Worm (Caenorhabditis elegans) whole organism, L3 larva: ENCODE results near the gene pho-6.

Experiments used
- ceh-82 ChIP-seq: fragments of 150-350 bp; optimal IDR thresholded peaks from 2 replicates; lab custom pipeline; 2014; ENCODE audit warnings: missing biosample characterization, missing genetic modification characterization
- fkh-10 ChIP-seq: sonication (generic microtip); optimal IDR thresholded peaks from 2 replicates; lab custom pipeline; 2017; ENCODE audit warnings: missing biosample characterization, missing genetic modification reagents, missing genetic modification characterization
- lsy-12 ChIP-seq: sonication (generic microtip); optimal IDR thresholded peaks from 2 replicates; lab custom pipeline; 2016; ENCODE audit warnings: mild to moderate bottlenecking, missing genetic modification characterization, missing compliant biosample characterization
- unc-39 ChIP-seq: sonication (generic microtip); optimal IDR thresholded peaks from 4 replicates; lab custom pipeline; 2017; ENCODE audit warnings: missing biosample characterization, missing genetic modification characterization

DNA sequence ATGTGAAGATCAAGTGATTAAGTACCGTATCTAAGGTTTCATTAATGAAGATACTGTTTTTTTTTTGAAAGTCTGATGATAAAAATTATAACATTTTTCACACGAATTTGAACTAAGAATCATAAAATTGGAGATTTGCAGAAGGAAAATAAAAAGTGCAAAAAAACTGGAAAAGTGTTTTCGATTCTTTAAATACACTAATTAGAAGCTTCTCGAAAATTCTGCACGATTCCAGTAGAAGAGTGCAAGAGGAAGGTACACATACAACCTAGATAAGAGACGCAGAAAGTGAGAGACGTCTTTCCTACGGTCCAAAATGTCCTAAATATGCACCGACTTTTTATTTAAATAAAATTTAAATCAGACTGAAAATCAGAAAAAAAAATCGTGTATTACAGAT lies 32.0 kb upstream of the pho-6 start:
- no peak for TF ChIP-seq fkh-10 (GFP tag; lab: Kevin White, UChicago)
- no peak for TF ChIP-seq lsy-12 (tag; lab: Kevin White, UChicago)
- no peak for TF ChIP-seq unc-39 (tag; lab: Kevin White, UChicago)
- TF ChIP-seq ceh-82 (tag; lab: Kevin White, UChicago) = no peak
